Worm (Caenorhabditis elegans): ENCODE data around the gene Y24D9A.7.

Y24D9A.7 gene

ce11 chrIV:4360497-4360896 is 44.5 kb downstream of the Y24D9A.7 start, which contains the start of gene F55F10.1 (continued):
- no peak for TF ChIP-seq ekl-4 (GFP tag; IDR thresholded peaks at IDR 0.05)
- TF ChIP-seq nhr-120 (GFP tag; IDR thresholded peaks at IDR 0.05), result no peak
- TF ChIP-seq sea-2 (GFP tag; IDR thresholded peaks at IDR 0.05), result no peak
- TF ChIP-seq mcd-1 (GFP tag; IDR thresholded peaks at IDR 0.05), result peak; percentile 86
- TF ChIP-seq B0336.3 (GFP tag; IDR thresholded peaks at IDR 0.05), result no peak
- no peak for TF ChIP-seq madf-6 (GFP tag; IDR thresholded peaks at IDR 0.05)
- TF ChIP-seq Y53F4B.3 (GFP tag; IDR thresholded peaks at IDR 0.05), result no peak
- TF ChIP-seq xnd-1 (tag; optimal IDR thresholded peaks at IDR 0.05), result peak; percentile 2
- no peak for TF ChIP-seq snpc-3.4 (tag; optimal IDR thresholded peaks at IDR 0.05)
- TF ChIP-seq B0019.2 (GFP tag; conservative IDR thresholded peaks at IDR 0.05), result no peak
- TF ChIP-seq F33H1.4 (GFP tag; IDR thresholded peaks at IDR 0.05), result peak; percentile 40
- TF ChIP-seq Y56A3A.18 (GFP tag; IDR thresholded peaks at IDR 0.05), result 0 out of 2 replicates have a peak, but pooled peaks have one; percentile 29
- no peak for TF ChIP-seq snpc-4 (GFP tag; optimal IDR thresholded peaks at IDR 0.05)
- peak in 3 of 4 experiments; percentile 11 to 77 (median 49) for TF ChIP-seq snpc-4 (tag; optimal IDR thresholded peaks at IDR 0.05)
- TF ChIP-seq F55B11.4 (tag; optimal IDR thresholded peaks at IDR 0.05; ENCODE audit: borderline replicate concordance, insufficient read depth), result no peak
- no peak for TF ChIP-seq hrde-1 (tag; optimal IDR thresholded peaks at IDR 0.05; ENCODE audit: borderline replicate concordance)
- no peak for TF ChIP-seq pbrm-1 (GFP tag; IDR thresholded peaks at IDR 0.05)
- TF ChIP-seq ZK185.1 (tag; optimal IDR thresholded peaks at IDR 0.05; ENCODE audit: poor library complexity, severe bottlenecking), result no peak
- no peak for TF ChIP-seq F57C9.4 (tag; optimal IDR thresholded peaks at IDR 0.05)
- TF ChIP-seq nhr-80 (tag; optimal IDR thresholded peaks at IDR 0.05), result no peak
- TF ChIP-seq ceh-100 (GFP tag; IDR thresholded peaks at IDR 0.05), result no peak
- TF ChIP-seq hlh-26 (GFP tag; conservative IDR thresholded peaks at IDR 0.05), result no peak
- TF ChIP-seq B0261.1 (tag; optimal IDR thresholded peaks at IDR 0.05), result no peak
- no peak for TF ChIP-seq somi-1 (GFP tag; optimal IDR thresholded peaks at IDR 0.05)
- TF ChIP-seq akir-1 (GFP tag; optimal IDR thresholded peaks at IDR 0.05), result no peak
- no peak for TF ChIP-seq ceh-58 (GFP tag; IDR thresholded peaks at IDR 0.05)
- TF ChIP-seq egrh-3 (GFP tag; IDR thresholded peaks at IDR 0.05), result no peak
- no peak for TF ChIP-seq tbx-9 (tag; optimal IDR thresholded peaks at IDR 0.05; ENCODE audit: borderline replicate concordance)
- no peak for TF ChIP-seq ccch-3 (GFP tag; optimal IDR thresholded peaks at IDR 0.05)
- TF ChIP-seq Y53G8AR.9 (GFP tag; conservative IDR thresholded peaks at IDR 0.05), result 0 out of 2 replicates have a peak, but pooled peaks have one; percentile 48
- TF ChIP-seq hmg-1.2 (GFP tag; IDR thresholded peaks at IDR 0.05), result no peak
- TF ChIP-seq lir-1 (GFP tag; conservative IDR thresholded peaks at IDR 0.05), result no peak
- no peak for TF ChIP-seq unc-130 (GFP tag; optimal IDR thresholded peaks at IDR 0.05)
- TF ChIP-seq dpl-1 (GFP tag; optimal IDR thresholded peaks at IDR 0.05), result peak; percentile 20
- TF ChIP-seq let-607 (tag; optimal IDR thresholded peaks at IDR 0.05), result no peak
- TF ChIP-seq F37B4.10 (GFP tag; IDR thresholded peaks at IDR 0.05), result no peak
- TF ChIP-seq cebp-1 (GFP tag; IDR thresholded peaks at IDR 0.05), result no peak
- TF ChIP-seq cebp-1 (tag; optimal IDR thresholded peaks at IDR 0.05), result peak; percentile 58
- no peak for TF ChIP-seq let-526 (GFP tag; IDR thresholded peaks at IDR 0.05)
- no peak for TF ChIP-seq ztf-26 (tag; optimal IDR thresholded peaks at IDR 0.05)
- TF ChIP-seq bed-1 (GFP tag; IDR thresholded peaks at IDR 0.05), result no peak
- no peak for TF ChIP-seq snpc-1.1 (tag; optimal IDR thresholded peaks at IDR 0.05; ENCODE audit: insufficient read depth)
- TF ChIP-seq ztf-22 (GFP tag; optimal IDR thresholded peaks at IDR 0.05), result no peak
- TF ChIP-seq ets-4 (GFP tag; optimal IDR thresholded peaks at IDR 0.05), result no peak
- no peak for TF ChIP-seq gei-17 (GFP tag; optimal IDR thresholded peaks at IDR 0.05)
- TF ChIP-seq D2030.7 (GFP tag; IDR thresholded peaks at IDR 0.05), result peak; percentile 33; the same call in 1 of the 2 replicates
- no peak for TF ChIP-seq Y67H2A.10 (GFP tag; conservative IDR thresholded peaks at IDR 0.05)
- TF ChIP-seq ceh-79 (tag; optimal IDR thresholded peaks at IDR 0.05), result no peak
- TF ChIP-seq fkh-3 (tag; optimal IDR thresholded peaks at IDR 0.05), result no peak

Data from whole organism, young adult.